Worm (Caenorhabditis elegans): ENCODE results near the gene bre-3.

- TF ChIP-seq ZK546.5 (tag; optimal IDR thresholded peaks at IDR 0.05) (no peak), unc-39 (tag; optimal IDR thresholded peaks at IDR 0.05) (no peak), snpc-4 (tag; optimal IDR thresholded peaks at IDR 0.05) (no peak), F13H6.1 (tag; optimal IDR thresholded peaks at IDR 0.05) (no peak)
Measured at ce11 chrIII:9511055-9511520, 25.8 kb upstream of the bre-3 start, which contains the start of gene F55H2.5.
